Worm (Caenorhabditis elegans) whole organism, late embryonic: ENCODE results near the gene K09C6.9.
"Not testable (repeated sequence)": the region's sequence is repeated elsewhere in the genome, so short reads cannot be mapped to it uniquely, and the experiment has no call there.

ENCODE experiments used
- C38D4.7 ChIP-seq: fragments of 200-800 bp; sonication (Bioruptor generic); optimal IDR thresholded peaks from 2 replicates; lab custom pipeline; 2018; ENCODE audit warnings: mild to moderate bottlenecking, missing genetic modification characterization, moderate library complexity, missing compliant biosample characterization
- F13H6.1 ChIP-seq: sonication (generic microtip); optimal IDR thresholded peaks from 2 replicates; lab custom pipeline; 2016; ENCODE audit warnings: missing genetic modification characterization, missing compliant biosample characterization
- ceh-18 ChIP-seq: sonication (generic microtip); optimal IDR thresholded peaks from 2 replicates; lab custom pipeline; 2016; ENCODE audit warnings: missing genetic modification characterization, missing compliant biosample characterization
- ceh-9 ChIP-seq: sonication (generic microtip); optimal IDR thresholded peaks from 2 replicates; lab custom pipeline; 2016; ENCODE audit warnings: mild to moderate bottlenecking, missing genetic modification characterization, inconsistent platforms, missing compliant biosample characterization
- elt-4 ChIP-seq: sonication (generic microtip); optimal IDR thresholded peaks from 2 replicates; lab custom pipeline; 2016; ENCODE audit warnings: missing genetic modification characterization, missing compliant biosample characterization
- hlh-30 ChIP-seq: sonication (generic microtip); optimal IDR thresholded peaks from 2 replicates; lab custom pipeline; 2017; ENCODE audit warnings: antibody characterized with exemption, missing genetic modification characterization, missing compliant biosample characterization; ENCODE audit not compliant: insufficient read depth
- nhr-11 ChIP-seq: fragments of 150-350 bp; optimal IDR thresholded peaks from 2 replicates; lab custom pipeline; 2014; ENCODE audit warnings: missing biosample characterization, missing genetic modification characterization
- nhr-232 ChIP-seq: sonication (generic microtip); optimal IDR thresholded peaks from 2 replicates; lab custom pipeline; 2016; ENCODE audit warnings: missing genetic modification characterization, missing compliant biosample characterization
- pag-3 ChIP-seq: sonication (generic microtip); optimal IDR thresholded peaks from 2 replicates; lab custom pipeline; 2016; ENCODE audit warnings: missing compliant biosample characterization, missing genetic modification characterization, borderline replicate concordance
- rnt-1 ChIP-seq: sonication (generic microtip); optimal IDR thresholded peaks from 2 replicates; lab custom pipeline; 2016; ENCODE audit warnings: missing genetic modification characterization, missing compliant biosample characterization

- TF ChIP-seq nhr-11 (tag; lab: Kevin White, UChicago); ceh-9 (tag; lab: Kevin White, UChicago); elt-4 (tag; lab: Kevin White, UChicago); rnt-1 (tag; lab: Kevin White, UChicago); F13H6.1 (tag; lab: Kevin White, UChicago); ceh-18 (tag; lab: Kevin White, UChicago); pag-3; C38D4.7 (GFP tag; lab: Kevin White, UChicago); hlh-30 (tag; lab: Kevin White, UChicago); nhr-232 (tag; lab: Kevin White, UChicago): not testable (repeated sequence)
These were observed 15.8 kb downstream of the K09C6.9 start, which contains the start of the genes K09C6.7 and K09C6.10 for ce11 chrV:838984-839471.
